Fruit fly (Drosophila melanogaster): ENCODE results near the gene CG13877.

Gene CG13877

dm6 chr3L:180262-180543 lies 37.7 kb upstream of the CG13877 start (continued):
- no peak for TF ChIP-seq CG8290 (GFP tag; optimal IDR thresholded peaks at IDR 0.05)
- peak in 1 of 2 experiments; percentile 17 for TF ChIP-seq CG8290 (tag; optimal IDR thresholded peaks at IDR 0.05)
- TF ChIP-seq CG4404 (GFP tag; IDR thresholded peaks at IDR 0.05): no peak
- no peak for TF ChIP-seq CG18476 (GFP tag; optimal IDR thresholded peaks at IDR 0.05)
- peak; percentile 41 for TF ChIP-seq kni (GFP tag; optimal IDR thresholded peaks at IDR 0.05)
- TF ChIP-seq CG42726 (GFP tag; IDR thresholded peaks at IDR 0.05; ENCODE audit: partially characterized antibody): 0 out of 2 replicates have a peak, but pooled peaks have one; percentile 42
- TF ChIP-seq Opbp (GFP tag; IDR thresholded peaks at IDR 0.05; ENCODE audit: partially characterized antibody): peak; percentile 34; the same call in 1 of the 3 replicates
- TF ChIP-seq chinmo (GFP tag; IDR thresholded peaks at IDR 0.05; ENCODE audit: partially characterized antibody): 0 out of 4 replicates have a peak, but pooled peaks have one; percentile 3
- TF ChIP-seq eve (GFP tag; optimal IDR thresholded peaks at IDR 0.05): no peak

- TF ChIP-seq bbx (GFP tag; IDR thresholded peaks at IDR 0.05; ENCODE audit: partially characterized antibody) (peak; percentile 85), CG17912 (GFP tag; optimal IDR thresholded peaks at IDR 0.05) (peak; percentile 47), Taf1 (GFP tag; IDR thresholded peaks at IDR 0.05) (peak; percentile 56; the same call in 1 of the 2 replicates), dmrt99B (tag; optimal IDR thresholded peaks at IDR 0.05) (no peak), CG14667 (GFP tag; IDR thresholded peaks at IDR 0.05) (peak; percentile 70), Rfx (GFP tag; IDR thresholded peaks at IDR 0.05) (peak; percentile 87), CG8359 (GFP tag; optimal IDR thresholded peaks at IDR 0.05; ENCODE audit: borderline replicate concordance) (no peak), Bgb (GFP tag; IDR thresholded peaks at IDR 0.05; ENCODE audit: partially characterized antibody) (peak; percentile 89), Sox100B (GFP tag; optimal IDR thresholded peaks at IDR 0.05) (no peak), E2f2 (GFP tag; IDR thresholded peaks at IDR 0.05) (peak; percentile 70), CG3838 (GFP tag; optimal IDR thresholded peaks at IDR 0.05) (peak; percentile 63), CG8281 (tag; optimal IDR thresholded peaks at IDR 0.05) (no peak), CG12236 (GFP tag; optimal IDR thresholded peaks at IDR 0.05) (peak; percentile 63), Hr78 (GFP tag; optimal IDR thresholded peaks at IDR 0.05) (no peak), CG13775 (GFP tag; optimal IDR thresholded peaks at IDR 0.05) (peak; percentile 87), cato (GFP tag; optimal IDR thresholded peaks at IDR 0.05; ENCODE audit: borderline replicate concordance) (peak; percentile 72), CG9932 (GFP tag; IDR thresholded peaks at IDR 0.05) (peak; percentile 92), MESR4 (GFP tag; optimal IDR thresholded peaks at IDR 0.05) (peak; percentile 75), CG17829 (tag; optimal IDR thresholded peaks at IDR 0.05) (peak; percentile 86), cad (GFP tag; optimal IDR thresholded peaks at IDR 0.05) (no peak), HmgD (GFP tag; optimal IDR thresholded peaks at IDR 0.05) (peak; percentile 39), CG9215 (GFP tag; IDR thresholded peaks at IDR 0.05) (peak; percentile 80), Spps (tag; optimal IDR thresholded peaks at IDR 0.05) (peak; percentile 66), toy (GFP tag; IDR thresholded peaks at IDR 0.05) (no peak), CG17186 (GFP tag; optimal IDR thresholded peaks at IDR 0.05) (peak; percentile 77), salm (tag; optimal IDR thresholded peaks at IDR 0.05) (peak; percentile 68), CG10959 (GFP tag; IDR thresholded peaks at IDR 0.05) (peak; percentile 61; the same call in 1 of the 2 replicates), Myb (GFP tag; optimal IDR thresholded peaks at IDR 0.05) (peak; percentile 72), gcm (GFP tag; optimal IDR thresholded peaks at IDR 0.05) (no peak), Fer1 (GFP tag; optimal IDR thresholded peaks at IDR 0.05) (peak; percentile 84), ro (GFP tag; IDR thresholded peaks at IDR 0.05) (no peak), psq (GFP tag; optimal IDR thresholded peaks at IDR 0.05) (peak; percentile 55), sima (GFP tag; optimal IDR thresholded peaks at IDR 0.05) (peak; percentile 69), crp (GFP tag; optimal IDR thresholded peaks at IDR 0.05) (peak; percentile 38 to 85), bigmax (GFP tag; optimal IDR thresholded peaks at IDR 0.05) (no peak), Hsf (GFP tag; optimal IDR thresholded peaks at IDR 0.05) (peak; percentile 89), ERR (GFP tag; optimal IDR thresholded peaks at IDR 0.05) (peak; percentile 88), CG13123 (GFP tag; optimal IDR thresholded peaks at IDR 0.05) (peak; percentile 67), Lim3 (GFP tag; IDR thresholded peaks at IDR 0.05) (no peak), CG11504 (tag; optimal IDR thresholded peaks at IDR 0.05) (no peak), slbo (GFP tag; IDR thresholded peaks at IDR 0.05) (peak; percentile 88)
These were observed 33.6 kb upstream of the CG13877 start, which contains the start of the genes CG34140, Mkp and Mtch for dm6 chr3L:184251-184650. CG34140 (minus strand) TSS chr3L:184424. Mkp (minus strand) TSS chr3L:184540. Mtch (plus strand) TSS chr3L:184626.
